Fruit fly (Drosophila melanogaster): ENCODE results near the gene CG46394.

The CG46394 gene

DNA sequence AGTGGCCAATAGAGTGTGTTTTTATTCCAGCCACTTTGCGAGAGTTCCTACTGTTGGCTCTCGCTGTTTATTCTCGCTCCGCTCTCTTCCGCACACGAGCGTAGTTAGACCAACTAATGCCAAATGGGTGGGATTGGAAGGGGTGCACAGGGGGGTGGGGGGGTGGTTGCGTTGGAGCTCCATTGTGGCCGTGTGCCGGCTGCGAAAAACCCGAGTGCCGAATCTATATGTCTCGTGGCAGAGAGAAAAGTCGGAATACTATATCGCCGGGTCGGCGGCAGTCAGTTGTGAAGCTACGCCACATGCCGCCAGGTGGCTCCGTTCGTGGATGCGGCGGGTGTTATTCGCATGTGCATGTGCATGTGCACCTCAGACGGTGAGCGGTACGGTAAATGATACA is 963 bp downstream of the CG46394 start (continued):
- TF ChIP-seq ranshi (GFP tag; IDR thresholded peaks at IDR 0.05) (no peak), CG34422 (GFP tag; IDR thresholded peaks at IDR 0.05) (peak; percentile 28; the same call in 1 of the 3 replicates), CG32767 (GFP tag; IDR thresholded peaks at IDR 0.05) (0 out of 2 replicates have a peak, but pooled peaks have one; percentile 12), CG13894 (tag; optimal IDR thresholded peaks at IDR 0.05) (peak; percentile 84), chinmo (GFP tag; IDR thresholded peaks at IDR 0.05; ENCODE audit: partially characterized antibody) (0 out of 4 replicates have a peak, but pooled peaks have one; percentile 21), sc (optimal IDR thresholded peaks at IDR 0.05) (no peak), sc (GFP tag; optimal IDR thresholded peaks at IDR 0.05) (no peak), CG9215 (GFP tag; IDR thresholded peaks at IDR 0.05) (no peak)

DNA sequence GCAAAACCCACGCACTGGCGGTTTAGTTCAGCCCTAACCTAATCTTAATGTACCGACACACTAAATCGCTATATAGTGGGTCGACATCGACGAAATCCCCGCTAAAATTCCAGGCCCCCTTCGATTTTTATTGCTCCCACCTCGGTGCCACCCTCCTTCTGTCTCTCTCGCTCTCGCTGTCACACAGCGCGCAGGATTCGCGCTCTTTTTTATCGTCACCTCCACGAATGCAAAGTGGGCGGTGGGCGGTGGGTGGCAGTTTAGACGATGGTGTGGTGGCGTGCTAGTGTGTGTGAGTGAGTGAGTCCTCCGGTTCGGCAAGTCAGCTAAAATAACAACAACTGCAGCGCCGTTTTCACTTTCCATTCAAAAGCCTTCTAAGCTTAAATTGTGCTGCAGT is 1.9 kb downstream of the CG46394 start:
- no peak for TF ChIP-seq stwl (tag; optimal IDR thresholded peaks at IDR 0.05)
- TF ChIP-seq CG1602 (GFP tag; optimal IDR thresholded peaks at IDR 0.05), result no peak
- peak; percentile 56 for TF ChIP-seq Deaf1 (tag; optimal IDR thresholded peaks at IDR 0.05)
- no peak for TF ChIP-seq Dref (GFP tag; IDR thresholded peaks at IDR 0.05)
- TF ChIP-seq CG1832 (GFP tag; optimal IDR thresholded peaks at IDR 0.05), result peak; percentile 12
- TF ChIP-seq E2f1 (GFP tag; IDR thresholded peaks at IDR 0.05), result no peak
- TF ChIP-seq trh (GFP tag; optimal IDR thresholded peaks at IDR 0.05), result no peak
- TF ChIP-seq Gsc (GFP tag; IDR thresholded peaks at IDR 0.05), result no peak
- no peak for TF ChIP-seq Oaz (GFP tag; IDR thresholded peaks at IDR 0.05)
- TF ChIP-seq CG13894 (tag; optimal IDR thresholded peaks at IDR 0.05), result peak; percentile 36
- TF ChIP-seq onecut (GFP tag; IDR thresholded peaks at IDR 0.05), result peak; percentile 34; the same call in 1 of the 2 replicates
- TF ChIP-seq CG4282 (GFP tag; optimal IDR thresholded peaks at IDR 0.05), result no peak
- peak; percentile 4 for TF ChIP-seq CG12071 (GFP tag; optimal IDR thresholded peaks at IDR 0.05)

DNA sequence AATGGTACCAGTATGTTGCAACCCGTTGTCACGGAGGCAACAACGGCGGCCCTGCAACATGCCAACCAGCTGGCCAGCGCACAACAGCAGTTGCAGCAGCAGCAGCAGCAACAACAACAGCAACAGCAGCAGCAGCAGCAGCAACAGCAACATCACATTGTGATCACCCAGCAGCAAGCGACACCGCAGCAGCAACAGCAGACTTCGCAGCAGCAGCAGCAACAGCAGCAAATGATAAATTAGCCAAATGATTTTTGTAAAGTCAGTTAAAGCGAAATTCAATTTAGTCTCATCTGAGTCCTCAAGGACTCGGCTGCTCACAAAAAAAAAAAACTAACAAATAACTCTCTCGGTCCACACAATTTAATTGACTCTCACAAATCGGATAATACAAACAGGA is 4.1 kb downstream of the CG46394 start:
- TF ChIP-seq CG15479 (GFP tag; optimal IDR thresholded peaks at IDR 0.05) (no peak), Dfd (GFP tag; optimal IDR thresholded peaks at IDR 0.05) (peak in 1 of 2 experiments; percentile 83)

DNA sequence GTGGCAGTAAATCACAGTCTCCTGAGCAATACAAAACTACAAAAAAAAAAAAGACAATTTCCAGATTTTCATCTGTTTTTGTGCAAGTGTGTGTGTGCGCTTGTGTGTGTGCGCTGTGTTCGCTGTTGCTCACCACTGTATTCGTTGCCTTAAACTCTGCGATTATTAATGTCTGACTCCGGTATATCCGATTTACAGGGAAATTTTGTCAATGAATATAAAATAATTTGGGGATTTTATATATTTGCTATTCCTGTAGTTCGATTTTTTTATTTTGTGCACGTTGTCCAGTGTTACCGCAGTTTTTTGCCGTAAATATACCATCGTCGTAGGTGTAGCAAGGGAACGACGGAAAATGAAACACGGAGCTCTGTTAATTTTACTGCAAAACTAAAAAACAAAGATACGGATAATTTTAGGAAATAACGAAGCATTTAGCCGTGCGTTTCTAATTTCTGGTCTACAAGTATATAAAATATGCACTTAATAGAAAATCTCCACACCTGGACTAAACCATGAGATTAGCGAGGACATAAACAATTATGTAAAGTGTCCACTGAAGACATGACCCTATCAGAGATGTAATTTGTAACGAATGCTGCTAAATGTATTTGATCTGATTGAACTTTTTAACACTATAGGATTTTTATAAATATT is 9.1 kb downstream of the CG46394 start, which contains the start of gene Duba:
Gene Duba (minus strand): TSS at position 313 of the 657 bp plus-strand sequence.
- TF ChIP-seq knrl (GFP tag; IDR thresholded peaks at IDR 0.05; ENCODE audit: partially characterized antibody) (0 out of 3 replicates have a peak, but pooled peaks have one; percentile 6), Lhr (GFP tag; optimal IDR thresholded peaks at IDR 0.05) (peak; percentile 56), tin (GFP tag; optimal IDR thresholded peaks at IDR 0.05) (no peak), gfzf (GFP tag; optimal IDR thresholded peaks at IDR 0.05) (peak; percentile 86), CHES-1-like (GFP tag; optimal IDR thresholded peaks at IDR 0.05) (no peak), CG7357 (GFP tag; IDR thresholded peaks at IDR 0.05) (peak; percentile 84), Ptx1 (GFP tag; IDR thresholded peaks at IDR 0.05) (peak; percentile 27; the same call in 1 of the 2 replicates), stwl (tag; optimal IDR thresholded peaks at IDR 0.05) (peak; percentile 99), Meics (GFP tag; optimal IDR thresholded peaks at IDR 0.05) (peak; percentile 98), CG17186 (GFP tag; optimal IDR thresholded peaks at IDR 0.05) (no peak), nmo (GFP tag; optimal IDR thresholded peaks at IDR 0.05) (peak; percentile 67), MBD-R2 (GFP tag; IDR thresholded peaks at IDR 0.05) (peak; percentile 27; the same call in 1 of the 2 replicates), Opbp (GFP tag; IDR thresholded peaks at IDR 0.05; ENCODE audit: partially characterized antibody) (0 out of 3 replicates have a peak, but pooled peaks have one; percentile 28), repo (GFP tag; optimal IDR thresholded peaks at IDR 0.05) (no peak), MESR4 (GFP tag; optimal IDR thresholded peaks at IDR 0.05) (peak; percentile 83), sob (GFP tag; IDR thresholded peaks at IDR 0.05) (no peak), CG16813 (GFP tag; IDR thresholded peaks at IDR 0.05; ENCODE audit: partially characterized antibody) (0 out of 3 replicates have a peak, but pooled peaks have one; percentile 20), Bgb (GFP tag; IDR thresholded peaks at IDR 0.05; ENCODE audit: partially characterized antibody) (peak; percentile 29; the same call in 1 of the 2 replicates), Abd-B (GFP tag; optimal IDR thresholded peaks at IDR 0.05) (peak; percentile 47), trem (tag; optimal IDR thresholded peaks at IDR 0.05) (peak; percentile 42), BEAF-32 (GFP tag; optimal IDR thresholded peaks at IDR 0.05) (peak; percentile 39), CG10431 (GFP tag; optimal IDR thresholded peaks at IDR 0.05) (no peak), CG30020 (tag; optimal IDR thresholded peaks at IDR 0.05) (peak; percentile 95), zfh2 (GFP tag; optimal IDR thresholded peaks at IDR 0.05) (no peak)

Data from whole organism, embryonic.